Worm (Caenorhabditis elegans) whole organism, mixed stage, embryonic: ENCODE results near the gene C06G3.3.

Source experiments
- ceh-39 ChIP-seq: fragments of 150-350 bp; optimal IDR thresholded peaks from 2 replicates; lab custom pipeline; 2014; ENCODE audit warnings: missing biosample characterization, missing genetic modification characterization
- ceh-83 ChIP-seq: fragments of 200-800 bp; sonication (Bioruptor generic); optimal IDR thresholded peaks from 2 replicates; lab custom pipeline; 2018; ENCODE audit warnings: mild to moderate bottlenecking, missing genetic modification characterization, missing compliant biosample characterization
- ces-1 ChIP-seq: fragments of 150-350 bp; optimal IDR thresholded peaks from 2 replicates; lab custom pipeline; 2014; ENCODE audit warnings: missing biosample characterization, missing genetic modification reagents, missing genetic modification characterization
- lin-13 ChIP-seq: fragments of 150-350 bp; optimal IDR thresholded peaks from 2 replicates; lab custom pipeline; 2014; ENCODE audit warnings: missing biosample characterization, missing genetic modification characterization
- lsy-2 ChIP-seq: fragments of 150-350 bp; optimal IDR thresholded peaks from 2 replicates; lab custom pipeline; 2014; ENCODE audit warnings: missing biosample characterization, missing genetic modification characterization
- mab-5 ChIP-seq: fragments of 150-350 bp; optimal IDR thresholded peaks from 2 replicates; lab custom pipeline; 2014; ENCODE audit warnings: missing biosample characterization, missing genetic modification characterization
- nhr-12 ChIP-seq: fragments of 150-350 bp; optimal IDR thresholded peaks from 2 replicates; lab custom pipeline; 2014; ENCODE audit warnings: missing biosample characterization, missing genetic modification characterization
- nhr-237 ChIP-seq: fragments of 150-350 bp; optimal IDR thresholded peaks from 2 replicates; lab custom pipeline; 2014; ENCODE audit warnings: missing biosample characterization, missing genetic modification characterization
- nhr-76 ChIP-seq: sonication (generic microtip); optimal IDR thresholded peaks from 2 replicates; lab custom pipeline; 2017; ENCODE audit warnings: missing biosample characterization, missing genetic modification characterization
- pha-4 ChIP-seq: fragments of 150-350 bp; optimal IDR thresholded peaks from 2 replicates; lab custom pipeline; 2018; ENCODE audit warnings: missing biosample characterization, missing genetic modification reagents, missing genetic modification characterization
- unc-62 ChIP-seq: fragments of 150-350 bp; optimal IDR thresholded peaks from 2 replicates; lab custom pipeline; 2014; ENCODE audit warnings: missing biosample characterization, missing genetic modification reagents, missing genetic modification characterization
- ztf-11 ChIP-seq: fragments of 150-350 bp; optimal IDR thresholded peaks from 2 replicates; lab custom pipeline; 2014; ENCODE audit warnings: missing biosample characterization, missing genetic modification characterization

DNA sequence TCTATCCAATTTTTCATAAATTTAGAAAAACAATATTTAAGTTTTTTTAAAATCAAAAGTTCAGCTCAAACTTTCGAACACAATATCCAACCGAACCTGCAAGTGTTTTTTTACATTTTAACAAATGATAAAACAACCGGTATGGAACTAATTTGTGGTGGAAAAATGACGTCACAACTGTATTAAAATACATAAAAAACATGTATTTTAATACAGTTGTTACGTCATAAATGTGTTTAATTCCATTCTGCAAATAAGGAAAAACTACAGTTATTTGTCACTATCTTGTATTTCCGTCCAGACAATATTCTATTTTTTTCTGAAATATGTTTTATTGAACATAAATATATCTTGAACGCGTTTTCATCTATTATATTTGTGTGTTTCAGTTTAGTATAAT is 23.7 kb upstream of the C06G3.3 start:
- TF ChIP-seq ceh-83 (GFP tag; lab: Kevin White, UChicago) (no peak), unc-62 (GFP tag; lab: Kevin White, UChicago) (no peak), ces-1 (GFP tag; lab: Kevin White, UChicago) (no peak), nhr-12 (tag; lab: Kevin White, UChicago) (no peak), lin-13 (tag; lab: Kevin White, UChicago) (no peak), ztf-11 (tag; lab: Kevin White, UChicago) (no peak), nhr-237 (tag; lab: Kevin White, UChicago) (no peak), ceh-39 (tag; lab: Kevin White, UChicago) (no peak), lsy-2 (tag; lab: Kevin White, UChicago) (no peak), pha-4 (no peak), nhr-76 (tag; lab: Kevin White, UChicago) (no peak), mab-5 (tag; lab: Kevin White, UChicago) (no peak)
